Worm (Caenorhabditis elegans) whole organism, mixed stage, embryonic: Measurements from ENCODE around the gene gtbp-1.

Experiments
- M03D4.4 ChIP-seq: sonication (generic microtip); optimal IDR thresholded peaks from 2 replicates; lab custom pipeline; 2017; ENCODE audit warnings: mild to moderate bottlenecking, missing genetic modification characterization, missing compliant biosample characterization
- blmp-1 ChIP-seq: fragments of 150-350 bp; optimal IDR thresholded peaks from 2 replicates; lab custom pipeline; 2014; ENCODE audit warnings: missing biosample characterization, missing genetic modification characterization
- ceh-43 ChIP-seq: fragments of 200-800 bp; sonication (Bioruptor generic); optimal IDR thresholded peaks from 2 replicates; lab custom pipeline; 2018; ENCODE audit warnings: mild to moderate bottlenecking, missing genetic modification characterization, moderate library complexity, missing compliant biosample characterization
- ceh-83 ChIP-seq: fragments of 200-800 bp; sonication (Bioruptor generic); optimal IDR thresholded peaks from 2 replicates; lab custom pipeline; 2018; ENCODE audit warnings: mild to moderate bottlenecking, missing genetic modification characterization, missing compliant biosample characterization
- ces-1 ChIP-seq: fragments of 150-350 bp; optimal IDR thresholded peaks from 2 replicates; lab custom pipeline; 2014; ENCODE audit warnings: missing biosample characterization, missing genetic modification reagents, missing genetic modification characterization
- cnd-1 ChIP-seq: fragments of 200-800 bp; sonication (Bioruptor generic); optimal IDR thresholded peaks from 2 replicates; lab custom pipeline; 2018; ENCODE audit warnings: mild to moderate bottlenecking, missing genetic modification characterization, missing compliant biosample characterization
- drap-1 ChIP-seq: fragments of 200-800 bp; sonication (Bioruptor generic); optimal IDR thresholded peaks from 3 replicates; lab custom pipeline; 2018; ENCODE audit warnings: mild to moderate bottlenecking, missing genetic modification characterization, missing compliant biosample characterization
- elt-1 ChIP-seq: sonication (generic microtip); optimal IDR thresholded peaks from 2 replicates; lab custom pipeline; 2017; ENCODE audit warnings: missing genetic modification characterization, mild to moderate bottlenecking, missing compliant biosample characterization, antibody characterized with exemption, moderate library complexity, borderline replicate concordance; ENCODE audit not compliant: insufficient read depth
- elt-3 ChIP-seq: fragments of 150-350 bp; optimal IDR thresholded peaks from 2 replicates; lab custom pipeline; 2014; ENCODE audit warnings: missing biosample characterization, missing genetic modification characterization
- flh-1 ChIP-seq: fragments of 200-800 bp; sonication (Bioruptor generic); optimal IDR thresholded peaks from 2 replicates; lab custom pipeline; 2018; ENCODE audit warnings: mild to moderate bottlenecking, missing genetic modification characterization, moderate library complexity, missing compliant biosample characterization
- hlh-1 ChIP-seq: fragments of 150-350 bp; optimal IDR thresholded peaks from 2 replicates; lab custom pipeline; 2014; ENCODE audit warnings: missing biosample characterization, missing genetic modification reagents, missing genetic modification characterization
- lsy-2 ChIP-seq: fragments of 150-350 bp; optimal IDR thresholded peaks from 2 replicates; lab custom pipeline; 2014; ENCODE audit warnings: missing biosample characterization, missing genetic modification characterization
- mab-5 ChIP-seq: fragments of 150-350 bp; optimal IDR thresholded peaks from 2 replicates; lab custom pipeline; 2014; ENCODE audit warnings: missing biosample characterization, missing genetic modification characterization
- mep-1 ChIP-seq: fragments of 150-350 bp; optimal IDR thresholded peaks from 2 replicates; lab custom pipeline; 2017; ENCODE audit warnings: missing biosample characterization, missing genetic modification reagents, missing genetic modification characterization, inconsistent platforms
- mls-2 ChIP-seq: sonication (generic microtip); optimal IDR thresholded peaks from 2 replicates; lab custom pipeline; 2016; ENCODE audit warnings: mild to moderate bottlenecking, missing genetic modification characterization, moderate library complexity, missing compliant biosample characterization
- nhr-12 ChIP-seq: fragments of 150-350 bp; optimal IDR thresholded peaks from 2 replicates; lab custom pipeline; 2014; ENCODE audit warnings: missing biosample characterization, missing genetic modification characterization
- nhr-2 ChIP-seq: fragments of 150-350 bp; optimal IDR thresholded peaks from 2 replicates; lab custom pipeline; 2014; ENCODE audit warnings: missing biosample characterization, missing genetic modification characterization
- nhr-237 ChIP-seq: fragments of 150-350 bp; optimal IDR thresholded peaks from 2 replicates; lab custom pipeline; 2014; ENCODE audit warnings: missing biosample characterization, missing genetic modification characterization
- nhr-28 ChIP-seq: fragments of 150-350 bp; optimal IDR thresholded peaks from 2 replicates; lab custom pipeline; 2014; ENCODE audit warnings: missing biosample characterization, missing genetic modification characterization
- nhr-76 ChIP-seq: sonication (generic microtip); optimal IDR thresholded peaks from 2 replicates; lab custom pipeline; 2017; ENCODE audit warnings: missing biosample characterization, missing genetic modification characterization
- sem-2 ChIP-seq: fragments of 200-800 bp; sonication (Bioruptor generic); optimal IDR thresholded peaks from 2 replicates; lab custom pipeline; 2018; ENCODE audit warnings: mild to moderate bottlenecking, missing genetic modification characterization, missing compliant biosample characterization
- snpc-4 ChIP-seq: fragments of 150-350 bp; optimal IDR thresholded peaks from 2 replicates; lab custom pipeline; 2014; ENCODE audit warnings: missing biosample characterization, missing genetic modification characterization
- sptf-1 ChIP-seq: sonication (generic microtip); optimal IDR thresholded peaks from 2 replicates; lab custom pipeline; 2017; ENCODE audit warnings: mild to moderate bottlenecking, missing genetic modification characterization, moderate library complexity, missing compliant biosample characterization
- tbx-8 ChIP-seq: fragments of 200-800 bp; sonication (Bioruptor generic); optimal IDR thresholded peaks from 2 replicates; lab custom pipeline; 2018; ENCODE audit warnings: mild to moderate bottlenecking, missing genetic modification characterization, moderate library complexity, missing compliant biosample characterization
- unc-120 ChIP-seq: sonication (generic microtip); optimal IDR thresholded peaks from 2 replicates; lab custom pipeline; 2017; ENCODE audit warnings: missing genetic modification characterization, missing compliant biosample characterization; ENCODE audit not compliant: poor library complexity, severe bottlenecking
- unc-39 ChIP-seq: fragments of 150-350 bp; optimal IDR thresholded peaks from 2 replicates; lab custom pipeline; 2014; ENCODE audit warnings: missing biosample characterization, missing genetic modification characterization
- unc-62 ChIP-seq: fragments of 150-350 bp; optimal IDR thresholded peaks from 2 replicates; lab custom pipeline; 2014; ENCODE audit warnings: missing biosample characterization, missing genetic modification reagents, missing genetic modification characterization
- zip-8 ChIP-seq: fragments of 150-350 bp; optimal IDR thresholded peaks from 2 replicates; lab custom pipeline; 2014; ENCODE audit warnings: missing biosample characterization, missing genetic modification characterization

gtbp-1 gene

DNA sequence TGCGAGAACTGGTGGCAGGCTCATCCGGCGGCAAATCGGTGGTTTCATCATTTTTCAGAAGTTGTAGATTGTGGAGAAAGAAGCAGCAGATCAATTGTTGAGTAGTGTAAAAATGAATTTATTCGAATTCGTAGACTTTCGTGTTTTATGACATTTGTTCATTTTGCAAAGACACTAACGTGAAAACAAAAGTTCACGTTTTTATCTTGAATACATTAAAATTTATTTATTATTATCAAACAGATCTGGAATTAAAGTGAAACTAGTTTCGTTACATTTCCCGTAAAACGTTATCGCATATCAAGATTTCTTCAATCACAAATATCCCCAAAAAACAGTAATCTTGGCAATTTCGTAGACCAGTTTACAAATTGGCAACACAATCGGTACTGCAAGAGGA is 18.1 kb upstream of the gtbp-1 start, which contains the start of gene T14G10.8:
Gene T14G10.8 (minus strand): TSS at position 101 of the 400 bp plus-strand sequence.
- TF ChIP-seq zip-8 (tag; lab: Kevin White, UChicago): no peak
- TF ChIP-seq hlh-1 (tag; lab: Kevin White, UChicago): no peak
- no peak for TF ChIP-seq sptf-1 (tag; lab: Kevin White, UChicago)
- TF ChIP-seq sem-2 (GFP tag; lab: Kevin White, UChicago): no peak
- no peak for TF ChIP-seq elt-3
- no peak for TF ChIP-seq drap-1 (GFP tag; lab: Kevin White, UChicago)

DNA sequence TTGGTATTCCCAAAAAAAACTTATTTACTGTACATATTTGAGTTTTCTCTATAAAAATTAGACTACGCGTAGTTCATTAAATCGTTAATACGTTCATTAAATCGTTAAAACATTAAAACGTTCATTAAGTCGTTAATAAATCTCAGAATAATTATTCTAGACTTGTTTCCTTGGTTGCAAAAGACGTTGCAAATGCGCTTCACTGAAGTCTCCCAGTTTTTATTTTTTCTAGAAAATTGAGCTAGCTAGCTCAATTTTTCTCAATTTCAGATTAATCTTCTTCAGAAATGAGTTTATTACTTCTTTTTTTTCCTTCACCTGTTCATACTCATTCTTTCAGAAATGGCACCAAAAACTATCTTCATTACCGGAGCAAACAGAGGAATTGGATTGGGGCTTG is 16.2 kb upstream of the gtbp-1 start:
- TF ChIP-seq unc-39 (tag; lab: Kevin White, UChicago) (no peak), elt-1 (no peak), blmp-1 (tag; lab: Kevin White, UChicago) (no peak), mls-2 (no peak), unc-120 (no peak), ces-1 (GFP tag; lab: Kevin White, UChicago) (no peak), ceh-43 (GFP tag; lab: Kevin White, UChicago) (no peak), lsy-2 (tag; lab: Kevin White, UChicago) (no peak), snpc-4 (no peak), ceh-83 (GFP tag; lab: Kevin White, UChicago) (no peak), hlh-1 (tag; lab: Kevin White, UChicago) (no peak), M03D4.4 (tag; lab: Kevin White, UChicago) (no peak)

DNA sequence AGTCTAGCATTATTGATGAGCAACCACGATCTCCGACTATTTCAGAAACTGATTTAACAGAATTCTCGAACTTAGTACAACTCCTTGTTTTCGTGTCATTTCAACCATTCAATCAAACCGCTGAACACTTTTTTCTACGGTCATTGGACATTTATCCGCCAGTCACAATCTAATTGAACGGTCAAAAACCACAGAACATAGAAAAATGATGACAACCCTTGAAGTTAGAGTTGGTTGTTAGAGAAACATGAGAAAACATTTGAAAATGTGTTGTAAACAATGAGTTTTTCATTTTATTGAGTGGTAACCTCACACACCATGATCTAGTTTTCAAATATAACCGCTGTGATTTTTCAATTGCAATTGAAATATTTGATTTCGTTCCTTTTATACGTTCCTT is 15.7 kb upstream of the gtbp-1 start:
- TF ChIP-seq tbx-8 (GFP tag; lab: Kevin White, UChicago) (no peak), mab-5 (no peak), sptf-1 (tag; lab: Kevin White, UChicago) (no peak), cnd-1 (no peak), zip-8 (tag; lab: Kevin White, UChicago) (no peak), unc-120 (no peak), nhr-28 (tag; lab: Kevin White, UChicago) (no peak), nhr-12 (tag; lab: Kevin White, UChicago) (no peak), lsy-2 (tag; lab: Kevin White, UChicago) (no peak)
- TF ChIP-seq, all 35 proteins: peak for 0

DNA sequence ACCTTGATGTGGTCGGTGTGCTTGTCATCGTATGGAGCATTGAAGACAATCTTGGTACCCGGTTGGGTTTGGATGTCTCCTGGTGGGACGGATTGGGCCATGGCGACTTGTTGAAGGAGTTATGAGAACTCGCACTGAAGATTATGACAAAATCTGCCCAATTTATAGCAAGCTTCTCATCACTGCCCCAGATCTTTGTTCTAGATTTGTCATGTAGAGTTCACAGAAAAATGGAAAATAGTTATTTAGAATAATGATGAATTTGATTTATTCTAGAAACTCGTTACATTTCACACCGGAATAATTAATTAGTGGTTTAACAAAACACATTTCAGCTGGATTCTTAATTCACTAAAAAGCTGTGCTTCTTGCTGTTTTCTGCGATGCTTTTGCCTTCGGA is 14.9 kb upstream of the gtbp-1 start, which contains the start of gene msp-38:
Gene msp-38 (minus strand): TSS at position 101 of the 400 bp plus-strand sequence.
- TF ChIP-seq snpc-4 (no peak), unc-62 (GFP tag; lab: Kevin White, UChicago) (no peak), ces-1 (GFP tag; lab: Kevin White, UChicago) (no peak), flh-1 (GFP tag; lab: Kevin White, UChicago) (no peak), tbx-8 (GFP tag; lab: Kevin White, UChicago) (no peak), zip-8 (tag; lab: Kevin White, UChicago) (no peak), nhr-28 (tag; lab: Kevin White, UChicago) (no peak), mep-1 (tag; lab: Kevin White, UChicago) (no peak), cnd-1 (no peak), nhr-12 (tag; lab: Kevin White, UChicago) (no peak), drap-1 (GFP tag; lab: Kevin White, UChicago) (no peak)

DNA sequence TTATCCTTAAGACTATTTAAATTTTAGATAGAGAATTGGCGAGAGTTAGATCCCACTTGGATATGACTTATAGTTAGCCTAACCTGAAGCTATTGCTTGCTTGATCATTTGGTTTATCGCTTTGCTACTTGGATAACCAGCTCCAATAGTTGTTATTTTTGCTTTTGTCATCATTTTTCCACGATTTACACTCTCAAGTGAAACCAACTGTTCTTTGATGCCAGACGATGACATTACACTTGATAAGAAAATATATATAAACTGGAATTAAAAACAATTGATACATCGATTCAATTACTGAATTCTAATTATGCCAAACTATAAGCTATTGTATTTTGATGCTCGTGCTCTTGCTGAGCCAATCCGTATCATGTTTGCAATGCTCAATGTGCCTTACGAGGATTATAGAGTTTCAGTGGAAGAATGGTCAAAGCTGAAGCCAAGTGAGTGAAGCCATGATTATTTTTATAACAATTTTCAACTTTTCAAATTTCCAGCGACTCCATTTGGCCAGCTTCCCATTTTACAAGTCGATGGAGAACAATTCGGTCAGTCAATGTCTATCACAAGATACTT is 13.3 kb upstream of the gtbp-1 start, which contains the start of the genes gst-2, gst-4 and dhs-12:
Gene gst-2 (minus strand): TSS at position 132 of the 576 bp plus-strand sequence.
Gene gst-4 (plus strand): TSS at position 296 of the 576 bp plus-strand sequence.
Gene dhs-12 (plus strand): TSS at position 526 of the 576 bp plus-strand sequence.
- no peak for TF ChIP-seq nhr-12 (tag; lab: Kevin White, UChicago)
- no peak for TF ChIP-seq ces-1 (GFP tag; lab: Kevin White, UChicago)
- TF ChIP-seq nhr-76 (tag; lab: Kevin White, UChicago): no peak
- no peak for TF ChIP-seq nhr-2 (tag; lab: Kevin White, UChicago)
- TF ChIP-seq unc-120: no peak
- no peak for TF ChIP-seq sptf-1 (tag; lab: Kevin White, UChicago)
- no peak for TF ChIP-seq unc-39 (tag; lab: Kevin White, UChicago)
- no peak for TF ChIP-seq flh-1 (GFP tag; lab: Kevin White, UChicago)
- no peak for TF ChIP-seq nhr-237 (tag; lab: Kevin White, UChicago)
- no peak for TF ChIP-seq unc-62 (GFP tag; lab: Kevin White, UChicago)
- TF ChIP-seq cnd-1: no peak
